Worm (Caenorhabditis elegans): ENCODE measurements around the gene acp-4.

DNA sequence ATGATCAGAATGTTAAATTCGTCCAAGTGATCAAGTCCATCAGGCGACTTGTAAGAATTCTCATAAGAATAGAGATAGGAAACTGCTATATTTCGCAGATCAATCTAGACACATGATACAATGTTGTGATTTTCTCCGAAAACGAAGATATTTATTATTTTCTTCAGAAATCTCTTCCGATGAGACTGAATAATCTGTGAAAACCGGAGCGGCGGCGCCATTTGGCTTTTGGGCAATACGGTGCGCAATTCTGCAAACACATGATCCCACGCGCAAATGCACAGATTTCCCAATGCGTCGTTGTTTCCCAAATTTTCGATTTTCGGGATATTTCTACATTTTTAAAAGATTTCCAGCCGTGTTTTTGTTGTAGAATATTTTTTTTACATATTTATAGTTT lies 7.3 kb upstream of the acp-4 start:
- TF ChIP-seq snpc-4 (tag; optimal IDR thresholded peaks at IDR 0.05) (peak; percentile 24), lsy-2 (tag; optimal IDR thresholded peaks at IDR 0.05) (peak; percentile 85 to 95), elt-3 (tag; optimal IDR thresholded peaks at IDR 0.05) (peak in 2 of 6 experiments; percentile 9 to 46), mef-2 (tag; optimal IDR thresholded peaks at IDR 0.05) (no peak), fkh-10 (GFP tag; optimal IDR thresholded peaks at IDR 0.05) (no peak), hlh-4 (tag; optimal IDR thresholded peaks at IDR 0.05) (no peak), hpl-2 (GFP tag; optimal IDR thresholded peaks at IDR 0.05) (no peak), nhr-12 (tag; optimal IDR thresholded peaks at IDR 0.05) (no peak), unc-62 (GFP tag; optimal IDR thresholded peaks at IDR 0.05) (no peak), nhr-85 (tag) (peak; percentile 82), nhr-237 (tag; optimal IDR thresholded peaks at IDR 0.05) (no peak), fkh-4 (tag; optimal IDR thresholded peaks at IDR 0.05; ENCODE audit: borderline replicate concordance) (no peak), dsc-1 (tag; optimal IDR thresholded peaks at IDR 0.05) (no peak), alr-1 (tag; optimal IDR thresholded peaks at IDR 0.05; ENCODE audit: borderline replicate concordance) (no peak)

All from whole organism, L1 larva.